Fruit fly (Drosophila melanogaster): ENCODE measurements around the gene CG31689.

DNA sequence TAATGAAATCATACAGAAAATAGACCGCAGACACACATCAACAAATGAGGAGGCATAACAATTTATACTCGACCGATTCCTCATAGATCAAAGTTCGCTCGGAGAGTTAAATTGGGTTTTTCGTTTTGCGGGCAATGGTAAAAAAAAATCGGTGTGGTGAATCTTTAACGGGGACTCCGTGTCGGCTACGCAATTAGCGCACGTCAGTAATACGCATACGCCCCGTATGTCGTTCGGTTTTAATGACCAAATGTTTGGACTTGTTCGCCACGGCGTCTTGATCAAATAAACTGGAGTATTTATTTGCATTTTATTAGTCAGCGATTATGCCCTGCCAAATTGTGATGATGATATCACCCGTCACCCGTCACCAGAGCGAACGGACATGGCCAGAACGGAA is 5.3 kb downstream of the CG31689 start:
- no peak for TF ChIP-seq HLH4C (GFP tag; IDR thresholded peaks at IDR 0.05; ENCODE audit: partially characterized antibody)
- no peak for TF ChIP-seq CG14667 (GFP tag; IDR thresholded peaks at IDR 0.05)
- TF ChIP-seq sr (GFP tag; IDR thresholded peaks at IDR 0.05), result no peak
- no peak for TF ChIP-seq jing (GFP tag; optimal IDR thresholded peaks at IDR 0.05)
- TF ChIP-seq Jarid2 (GFP tag; optimal IDR thresholded peaks at IDR 0.05), result no peak
- TF ChIP-seq HLHmδ (GFP tag; optimal IDR thresholded peaks at IDR 0.05), result no peak
- no peak for TF ChIP-seq CG6689 (GFP tag; IDR thresholded peaks at IDR 0.05)
- no peak for TF ChIP-seq chn (GFP tag; optimal IDR thresholded peaks at IDR 0.05)
- no peak for TF ChIP-seq zfh1 (GFP tag; IDR thresholded peaks at IDR 0.05)
- no peak for TF ChIP-seq NC2α (GFP tag; optimal IDR thresholded peaks at IDR 0.05)
- no peak for TF ChIP-seq fru (optimal IDR thresholded peaks at IDR 0.05)
- TF ChIP-seq psq (GFP tag; optimal IDR thresholded peaks at IDR 0.05), result no peak
- TF ChIP-seq CG12391 (tag; optimal IDR thresholded peaks at IDR 0.05), result no peak
- TF ChIP-seq Trl (optimal IDR thresholded peaks at IDR 0.05), result no peak
- no peak for TF ChIP-seq Trl (GFP tag; optimal IDR thresholded peaks at IDR 0.05)

Data from whole organism, embryonic.